Worm (Caenorhabditis elegans): ENCODE results near the gene catp-3.

Gene catp-3

DNA sequence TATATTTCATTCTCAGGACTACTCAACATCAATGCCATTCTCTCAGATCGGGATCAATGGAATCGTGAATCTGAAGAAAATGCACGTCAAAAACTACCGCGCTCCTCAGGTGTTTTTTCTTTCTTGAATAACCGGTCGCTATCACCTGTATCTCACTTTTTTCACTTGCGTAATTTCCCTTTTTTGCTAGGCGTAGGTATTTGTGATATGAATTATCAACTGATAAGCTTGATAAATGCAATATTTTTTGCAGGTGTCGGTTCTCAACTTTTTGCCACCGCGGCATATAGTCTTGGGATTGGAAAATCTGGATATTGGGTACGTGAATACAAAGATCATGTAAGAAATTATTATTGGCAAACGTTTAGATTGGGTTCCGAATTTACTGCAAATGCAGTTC, 20.6 kb upstream of the catp-3 start:
- peak; percentile 31 for TF ChIP-seq aha-1 (tag)
- TF ChIP-seq nhr-111 (GFP tag; optimal IDR thresholded peaks at IDR 0.05), result no peak
- no peak for TF ChIP-seq saeg-2 (GFP tag; IDR thresholded peaks at IDR 0.05)
- TF ChIP-seq unc-62 (GFP tag; optimal IDR thresholded peaks at IDR 0.05 in 1 of 2), result peak in 1 of 2 experiments; percentile 70
- TF ChIP-seq unc-62 (tag; optimal IDR thresholded peaks at IDR 0.05), result no peak
- TF ChIP-seq nhr-102 (tag; optimal IDR thresholded peaks at IDR 0.05), result no peak
- TF ChIP-seq hlh-11 (tag; optimal IDR thresholded peaks at IDR 0.05), result no peak
- no peak for TF ChIP-seq mep-1 (tag; optimal IDR thresholded peaks at IDR 0.05)
- TF ChIP-seq nhr-48 (tag; optimal IDR thresholded peaks at IDR 0.05), result peak; percentile 23
- no peak for TF ChIP-seq egl-27 (tag; optimal IDR thresholded peaks at IDR 0.05)
- no peak for TF ChIP-seq pqm-1 (tag; optimal IDR thresholded peaks at IDR 0.05)
- no peak for TF ChIP-seq daf-8 (GFP tag; IDR thresholded peaks at IDR 0.05)
- no peak for TF ChIP-seq duxl-1 (tag; optimal IDR thresholded peaks at IDR 0.05; ENCODE audit: poor library complexity)
- TF ChIP-seq F49E8.2 (tag; optimal IDR thresholded peaks at IDR 0.05; ENCODE audit: borderline replicate concordance), result no peak
- no peak for TF ChIP-seq zip-2 (tag; optimal IDR thresholded peaks at IDR 0.05)

- TF ChIP-seq snpc-1.2 (GFP tag; IDR thresholded peaks at IDR 0.05), result 0 out of 2 replicates have a peak, but pooled peaks have one; percentile 24
These were observed 18.0 kb upstream of the catp-3 start for ce11 chrV:8057771-8058170.

DNA sequence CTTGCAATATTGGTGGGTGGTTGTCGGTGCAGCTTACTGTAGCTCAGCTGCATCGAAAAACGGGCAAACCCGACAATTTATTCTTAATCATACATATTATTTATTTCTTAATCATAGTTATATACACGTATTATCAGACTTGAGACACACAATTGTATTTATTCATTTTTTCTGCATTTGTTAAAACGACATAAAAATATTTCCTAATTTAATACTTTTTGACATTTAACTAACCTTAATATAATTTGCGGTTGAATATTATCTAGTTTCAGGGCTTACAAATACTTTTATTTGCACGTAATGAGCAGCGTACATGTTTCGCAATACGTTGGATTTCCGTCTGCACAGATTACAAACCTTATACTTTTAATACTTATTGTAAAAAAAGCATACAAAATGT, 17.5 kb upstream of the catp-3 start, which contains the start of gene str-138:
Gene str-138, plus strand, starts transcription at position 301 of the 400 bp plus-strand sequence.
- no peak for TF ChIP-seq vab-7 (GFP tag; IDR thresholded peaks at IDR 0.05)
- TF ChIP-seq lim-7 (GFP tag; IDR thresholded peaks at IDR 0.05), result no peak
- no peak for TF ChIP-seq duxl-1 (tag; optimal IDR thresholded peaks at IDR 0.05; ENCODE audit: poor library complexity)
- TF ChIP-seq dpl-1 (GFP tag; optimal IDR thresholded peaks at IDR 0.05), result no peak
- no peak for TF ChIP-seq dmd-6 (GFP tag; IDR thresholded peaks at IDR 0.05)
- no peak for TF ChIP-seq nhr-42 (GFP tag; IDR thresholded peaks at IDR 0.05)
- TF ChIP-seq ztf-11 (tag; optimal IDR thresholded peaks at IDR 0.05), result no peak
- no peak for TF ChIP-seq rbr-2 (tag; optimal IDR thresholded peaks at IDR 0.05)
- TF ChIP-seq skn-1 (tag; optimal IDR thresholded peaks at IDR 0.05), result no peak
- TF ChIP-seq F10B5.3 (tag; optimal IDR thresholded peaks at IDR 0.05), result no peak
- no peak for TF ChIP-seq aha-1 (tag)
- TF ChIP-seq daf-16 (GFP tag; optimal IDR thresholded peaks at IDR 0.05), result no peak
- no peak for TF ChIP-seq daf-16 (tag; optimal IDR thresholded peaks at IDR 0.05)
- TF ChIP-seq hmg-1.1 (GFP tag; IDR thresholded peaks at IDR 0.05), result no peak
- no peak for TF ChIP-seq ztf-7 (tag; optimal IDR thresholded peaks at IDR 0.05)
- TF ChIP-seq nhr-102 (tag; optimal IDR thresholded peaks at IDR 0.05), result no peak
- no peak for TF ChIP-seq spr-3 (GFP tag; optimal IDR thresholded peaks at IDR 0.05)
- TF ChIP-seq ces-1 (GFP tag; optimal IDR thresholded peaks at IDR 0.05), result no peak
- no peak for TF ChIP-seq nhr-111 (GFP tag; optimal IDR thresholded peaks at IDR 0.05)
- TF ChIP-seq madf-5 (GFP tag; IDR thresholded peaks at IDR 0.05), result no peak
- no peak for TF ChIP-seq daf-12 (tag; optimal IDR thresholded peaks at IDR 0.05)

ce11 chrV:8062074-8062473, 13.7 kb upstream of the catp-3 start, which contains the start of gene str-139:
str-139 (minus strand) TSS chrV:8062174.
- TF ChIP-seq mdt-29 (GFP tag; IDR thresholded peaks at IDR 0.05), result no peak
- no peak for TF ChIP-seq ZK546.5 (tag; optimal IDR thresholded peaks at IDR 0.05)
- no peak for TF ChIP-seq F49E8.2 (tag; optimal IDR thresholded peaks at IDR 0.05; ENCODE audit: borderline replicate concordance)
- TF ChIP-seq ceh-28 (tag; optimal IDR thresholded peaks at IDR 0.05), result no peak

- TF ChIP-seq dmd-8 (GFP tag; IDR thresholded peaks at IDR 0.05) (no peak), ctbp-1 (GFP tag; IDR thresholded peaks at IDR 0.05) (no peak), Y5F2A.4 (GFP tag; optimal IDR thresholded peaks at IDR 0.05) (no peak), jun-1 (tag; optimal IDR thresholded peaks at IDR 0.05) (no peak), nhr-111 (GFP tag; optimal IDR thresholded peaks at IDR 0.05) (no peak), skn-1 (tag; optimal IDR thresholded peaks at IDR 0.05) (no peak), nhr-10 (tag; optimal IDR thresholded peaks at IDR 0.05) (no peak), fkh-10 (GFP tag; optimal IDR thresholded peaks at IDR 0.05) (no peak), ama-1 (optimal IDR thresholded peaks at IDR 0.05) (no peak), dmd-9 (GFP tag; IDR thresholded peaks at IDR 0.05) (no peak), F44E2.7 (GFP tag; IDR thresholded peaks at IDR 0.05) (no peak), nhr-11 (tag; optimal IDR thresholded peaks at IDR 0.05) (no peak), lin-13 (GFP tag; optimal IDR thresholded peaks at IDR 0.05) (no peak), zfp-3 (GFP tag; conservative IDR thresholded peaks at IDR 0.05) (no peak), lir-3 (tag; optimal IDR thresholded peaks at IDR 0.05) (no peak)
These were observed 8.0 kb upstream of the catp-3 start, which contains the start of gene str-140 for ce11 chrV:8067800-8068199. str-140 (minus strand) TSS chrV:8067900.
